Worm (Caenorhabditis elegans) whole organism, early embryonic: ENCODE measurements around the gene srh-75.

Experiments used
- B0310.2 ChIP-seq: sonication (generic microtip); optimal IDR thresholded peaks from 2 replicates; lab custom pipeline; 2016; ENCODE audit warnings: mild to moderate bottlenecking, missing genetic modification characterization, missing compliant biosample characterization
- F13C5.2 ChIP-seq: sonication (generic microtip); optimal IDR thresholded peaks from 2 replicates; lab custom pipeline; 2017; ENCODE audit warnings: mild to moderate bottlenecking, missing genetic modification characterization, inconsistent platforms, missing compliant biosample characterization
- aly-1 ChIP-seq: sonication (generic microtip); optimal IDR thresholded peaks from 2 replicates; lab custom pipeline; 2016; ENCODE audit warnings: missing genetic modification characterization, missing compliant biosample characterization
- ama-1 ChIP-seq: fragments of 150-350 bp; optimal IDR thresholded peaks from 2 replicates; lab custom pipeline; 2014
- ceh-13 ChIP-seq: fragments of 200-800 bp; sonication (Bioruptor generic); optimal IDR thresholded peaks from 2 replicates; lab custom pipeline; 2018; ENCODE audit warnings: mild to moderate bottlenecking, missing genetic modification characterization, missing compliant biosample characterization
- ceh-36 ChIP-seq: sonication (generic microtip); optimal IDR thresholded peaks from 2 replicates; lab custom pipeline; 2016; ENCODE audit warnings: missing genetic modification characterization, inconsistent platforms, missing compliant biosample characterization
- ets-7 ChIP-seq: sonication (generic microtip); optimal IDR thresholded peaks from 2 replicates; lab custom pipeline; 2016; ENCODE audit warnings: missing genotype, missing genetic modification characterization, missing compliant biosample characterization
- flt-1 ChIP-seq: fragments of 200-800 bp; sonication (Bioruptor generic); IDR thresholded peaks from 2 replicates; pipeline ENCODE4 v1.3.6; 2022; ENCODE audit warnings: missing genetic modification characterization, missing compliant biosample characterization
- hmbx-1 ChIP-seq: sonication (generic microtip); optimal IDR thresholded peaks from 2 replicates; lab custom pipeline; 2016; ENCODE audit warnings: mild to moderate bottlenecking, missing genetic modification characterization, missing compliant biosample characterization
- hmg-4 ChIP-seq: fragments of 200-800 bp; sonication (Bioruptor generic); optimal IDR thresholded peaks from 2 replicates; lab custom pipeline; 2018; ENCODE audit warnings: mild to moderate bottlenecking, missing genetic modification characterization, missing compliant biosample characterization
- hnd-1 ChIP-seq: sonication (generic microtip); optimal IDR thresholded peaks from 2 replicates; lab custom pipeline; 2016; ENCODE audit warnings: missing genetic modification characterization, missing compliant biosample characterization
- pes-1 ChIP-seq: fragments of 200-800 bp; sonication (Bioruptor generic); IDR thresholded peaks from 2 replicates; pipeline ENCODE4 v1.3.6; 2022; ENCODE audit warnings: missing genetic modification reagents, missing genetic modification characterization, missing compliant biosample characterization
- scrt-1 ChIP-seq: fragments of 200-800 bp; sonication (Bioruptor generic); IDR thresholded peaks from 2 replicates; pipeline ENCODE4 v1.3.6; 2022; ENCODE audit warnings: missing genetic modification characterization, missing compliant biosample characterization
- sea-1 ChIP-seq: fragments of 200-800 bp; sonication (Bioruptor generic); conservative IDR thresholded peaks from 2 replicates; pipeline ENCODE4 v1.3.6; 2022; ENCODE audit warnings: missing genetic modification characterization, missing compliant biosample characterization
- tbx-11 ChIP-seq: fragments of 200-800 bp; sonication (Bioruptor generic); IDR thresholded peaks from 2 replicates; pipeline ENCODE4 v1.3.6; 2022; ENCODE audit warnings: missing genetic modification characterization, missing compliant biosample characterization
- tbx-37 ChIP-seq: fragments of 200-800 bp; sonication (Bioruptor generic); conservative IDR thresholded peaks from 2 replicates; pipeline ENCODE4 v1.3.6; 2022; ENCODE audit warnings: missing genetic modification reagents, missing genetic modification characterization, missing compliant biosample characterization
- tra-4 ChIP-seq: sonication (generic microtip); optimal IDR thresholded peaks from 2 replicates; lab custom pipeline; 2017; ENCODE audit warnings: missing genetic modification characterization, missing compliant biosample characterization

srh-75 gene

ce11 chrV:11040020-11040419 lies 16.9 kb downstream of the srh-75 start, which contains the start of gene C45B11.9:
C45B11.9 (plus strand) TSS chrV:11040320.
- TF ChIP-seq flt-1 (GFP tag; lab: Robert Waterston, UW) (no peak), B0310.2 (tag; lab: Kevin White, UChicago) (no peak), aly-1 (no peak), ets-7 (tag; lab: Kevin White, UChicago) (no peak), tbx-37 (GFP tag; lab: Robert Waterston, UW) (no peak), tra-4 (tag; lab: Kevin White, UChicago) (no peak), hmbx-1 (tag; lab: Kevin White, UChicago) (no peak), hmg-4 (no peak), scrt-1 (GFP tag; lab: Robert Waterston, UW) (no peak), ama-1 (no peak), ceh-13 (GFP tag; lab: Kevin White, UChicago) (no peak), F13C5.2 (tag; lab: Kevin White, UChicago) (no peak)

- TF ChIP-seq scrt-1 (GFP tag; lab: Robert Waterston, UW), result no peak
- peak; percentile 25 for TF ChIP-seq hnd-1 (tag; lab: Kevin White, UChicago)
- TF ChIP-seq F13C5.2 (tag; lab: Kevin White, UChicago), result peak; percentile 82
- peak; percentile 38 for TF ChIP-seq B0310.2 (tag; lab: Kevin White, UChicago)
- peak; percentile 25 for TF ChIP-seq ceh-13 (GFP tag; lab: Kevin White, UChicago)
- TF ChIP-seq tbx-37 (GFP tag; lab: Robert Waterston, UW), result 0 out of 2 replicates have a peak, but pooled peaks have one; percentile 22
- no peak for TF ChIP-seq flt-1 (GFP tag; lab: Robert Waterston, UW)
- TF ChIP-seq ets-7 (tag; lab: Kevin White, UChicago), result peak; percentile 74
- TF ChIP-seq tra-4 (tag; lab: Kevin White, UChicago), result no peak
Observed at ce11 chrV:11039379-11039954, 17.5 kb downstream of the srh-75 start, which contains the start of gene pak-2. pak-2 (minus strand) TSS chrV:11039429.

ce11 chrV:11034748-11035147 lies 22.2 kb downstream of the srh-75 start, which contains the start of gene pptr-2:
pptr-2 (minus strand) TSS chrV:11034931.
- no peak for TF ChIP-seq tbx-11 (GFP tag; lab: Robert Waterston, UW)
- TF ChIP-seq aly-1, result no peak
- no peak for TF ChIP-seq F13C5.2 (tag; lab: Kevin White, UChicago)

- TF ChIP-seq hmbx-1 (tag; lab: Kevin White, UChicago) (no peak), aly-1 (no peak), tbx-37 (GFP tag; lab: Robert Waterston, UW) (no peak), tra-4 (tag; lab: Kevin White, UChicago) (no peak), pes-1 (no peak), F13C5.2 (tag; lab: Kevin White, UChicago) (no peak), ceh-36 (tag; lab: Kevin White, UChicago) (no peak), B0310.2 (tag; lab: Kevin White, UChicago) (no peak), hmg-4 (no peak), tbx-11 (GFP tag; lab: Robert Waterston, UW) (no peak)
Observed at ce11 chrV:11033241-11033640, 23.7 kb downstream of the srh-75 start.

- TF ChIP-seq aly-1 (no peak), pes-1 (no peak), ceh-13 (GFP tag; lab: Kevin White, UChicago) (no peak), flt-1 (GFP tag; lab: Robert Waterston, UW) (no peak), ceh-36 (tag; lab: Kevin White, UChicago) (no peak), ets-7 (tag; lab: Kevin White, UChicago) (no peak), B0310.2 (tag; lab: Kevin White, UChicago) (no peak), hmbx-1 (tag; lab: Kevin White, UChicago) (no peak), hnd-1 (tag; lab: Kevin White, UChicago) (no peak), tbx-37 (GFP tag; lab: Robert Waterston, UW) (no peak), ama-1 (no peak), F13C5.2 (tag; lab: Kevin White, UChicago) (no peak), tbx-11 (GFP tag; lab: Robert Waterston, UW) (no peak), tra-4 (tag; lab: Kevin White, UChicago) (no peak), scrt-1 (GFP tag; lab: Robert Waterston, UW) (no peak), hmg-4 (no peak), sea-1 (no peak)
Observed at ce11 chrV:11030675-11031074, 26.3 kb downstream of the srh-75 start.

ce11 chrV:11029309-11029708 lies 27.6 kb downstream of the srh-75 start:
- TF ChIP-seq tbx-11 (GFP tag; lab: Robert Waterston, UW) (no peak), ceh-13 (GFP tag; lab: Kevin White, UChicago) (no peak), B0310.2 (tag; lab: Kevin White, UChicago) (no peak), ama-1 (no peak), hmbx-1 (tag; lab: Kevin White, UChicago) (no peak), tbx-37 (GFP tag; lab: Robert Waterston, UW) (peak; percentile 83), tra-4 (tag; lab: Kevin White, UChicago) (no peak), ets-7 (tag; lab: Kevin White, UChicago) (peak; percentile 23), ceh-36 (tag; lab: Kevin White, UChicago) (no peak), hnd-1 (tag; lab: Kevin White, UChicago) (peak; percentile 13), aly-1 (no peak), F13C5.2 (tag; lab: Kevin White, UChicago) (peak; percentile 21), flt-1 (GFP tag; lab: Robert Waterston, UW) (no peak), sea-1 (no peak), scrt-1 (GFP tag; lab: Robert Waterston, UW) (no peak)

- no peak for TF ChIP-seq sea-1
- TF ChIP-seq ama-1, result no peak
- TF ChIP-seq tra-4 (tag; lab: Kevin White, UChicago), result no peak
- TF ChIP-seq F13C5.2 (tag; lab: Kevin White, UChicago), result no peak
Observed at ce11 chrV:11027740-11028139, 29.2 kb downstream of the srh-75 start.
